Fruit fly (Drosophila melanogaster): ENCODE data around the gene CG43336.

CG43336 gene

DNA sequence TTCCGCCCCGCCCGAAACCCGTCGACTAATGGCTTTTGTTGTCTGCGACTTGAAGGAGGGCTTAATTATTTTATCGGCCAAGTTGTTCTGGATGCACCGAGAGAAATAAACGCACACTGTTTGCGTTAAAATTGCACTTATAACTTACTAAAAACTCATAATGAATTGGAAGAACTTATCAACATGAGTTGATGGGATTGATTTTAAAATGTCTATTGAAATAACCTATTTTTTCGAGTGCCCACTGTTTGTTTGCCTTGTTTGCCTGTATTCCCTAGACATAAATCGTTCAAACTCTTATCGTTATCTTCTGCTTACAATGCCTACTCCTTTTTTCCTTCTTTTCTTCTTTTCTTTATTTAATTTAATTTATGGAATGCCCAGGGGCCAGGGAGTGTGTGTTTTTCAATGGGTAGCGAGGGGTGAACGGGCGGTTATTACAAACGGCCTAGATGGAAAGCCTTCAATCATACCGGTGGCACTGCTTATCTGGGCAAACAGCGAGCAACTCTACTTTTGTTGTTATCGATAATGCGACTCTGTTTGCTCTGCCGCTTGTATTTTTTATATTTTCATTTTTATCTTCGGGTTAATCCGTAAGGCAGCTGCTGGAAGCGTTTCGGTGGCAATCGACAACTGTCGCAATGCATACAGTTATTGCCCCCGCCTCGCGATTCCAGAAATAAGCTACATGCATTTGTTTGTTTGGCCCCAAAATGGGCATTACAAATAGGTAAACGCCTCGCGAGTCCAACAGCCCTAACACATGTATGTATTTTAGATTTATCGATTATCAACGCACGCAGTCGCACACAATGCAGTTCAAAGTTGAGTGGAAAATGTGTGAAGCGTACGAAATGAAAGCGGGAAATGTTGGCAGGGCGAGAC lies 39.5 kb downstream of the CG43336 start (continued):
- TF ChIP-seq CG31365 (tag; optimal IDR thresholded peaks at IDR 0.05), result no peak
- TF ChIP-seq CG11723 (GFP tag; optimal IDR thresholded peaks at IDR 0.05), result peak; percentile 24
- TF ChIP-seq tup (GFP tag; optimal IDR thresholded peaks at IDR 0.05), result peak; percentile 39
- peak; percentile 60; the same call in 1 of the 2 replicates for TF ChIP-seq ranshi (GFP tag; IDR thresholded peaks at IDR 0.05)
- TF ChIP-seq CG1602 (GFP tag; optimal IDR thresholded peaks at IDR 0.05), result peak; percentile 66
- TF ChIP-seq CG17328 (GFP tag; IDR thresholded peaks at IDR 0.05), result peak; percentile 64
- TF ChIP-seq CG2120 (GFP tag; optimal IDR thresholded peaks at IDR 0.05), result peak; percentile 10
- TF ChIP-seq gt (GFP tag; IDR thresholded peaks at IDR 0.05), result no peak
- TF ChIP-seq bsh (GFP tag; optimal IDR thresholded peaks at IDR 0.05), result peak in 1 of 2 experiments; percentile 86
- TF ChIP-seq sr (GFP tag; IDR thresholded peaks at IDR 0.05), result no peak
- TF ChIP-seq lov (optimal IDR thresholded peaks at IDR 0.05), result no peak
- TF ChIP-seq lov (GFP tag; IDR thresholded peaks at IDR 0.05), result 0 out of 3 replicates have a peak, but pooled peaks have one; percentile 29
- TF ChIP-seq dmrt99B (tag; optimal IDR thresholded peaks at IDR 0.05), result peak; percentile 53
- peak; percentile 22; the same call in 1 of the 4 replicates for TF ChIP-seq Gug (GFP tag; IDR thresholded peaks at IDR 0.05)
- TF ChIP-seq CG30431 (GFP tag; optimal IDR thresholded peaks at IDR 0.05), result peak; percentile 14
- peak; percentile 40; the same call in 1 of the 2 replicates for TF ChIP-seq chm (GFP tag; IDR thresholded peaks at IDR 0.05)
- TF ChIP-seq CG7839 (tag; optimal IDR thresholded peaks at IDR 0.05), result peak; percentile 49
- peak; percentile 36 for TF ChIP-seq CG11504 (tag; optimal IDR thresholded peaks at IDR 0.05)
- peak; percentile 46 for TF ChIP-seq org-1 (GFP tag; optimal IDR thresholded peaks at IDR 0.05)
- peak; percentile 42 for TF ChIP-seq CG3163 (GFP tag; optimal IDR thresholded peaks at IDR 0.05)
- peak; percentile 48; the same call in 1 of the 2 replicates for TF ChIP-seq Rx (GFP tag; IDR thresholded peaks at IDR 0.05)
- TF ChIP-seq CG15269 (tag; optimal IDR thresholded peaks at IDR 0.05), result peak; percentile 30
- TF ChIP-seq chif (GFP tag; optimal IDR thresholded peaks at IDR 0.05), result peak in 1 of 2 experiments; percentile 60
- TF ChIP-seq CG4617 (GFP tag; optimal IDR thresholded peaks at IDR 0.05; ENCODE audit: borderline replicate concordance), result peak; percentile 17
- TF ChIP-seq CrebB (tag; optimal IDR thresholded peaks at IDR 0.05), result peak; percentile 53
- peak; percentile 60 for TF ChIP-seq phol (tag; optimal IDR thresholded peaks at IDR 0.05)
- peak; percentile 9 for TF ChIP-seq Atf3 (GFP tag; optimal IDR thresholded peaks at IDR 0.05)
- peak; percentile 9 for TF ChIP-seq HHEX (GFP tag; optimal IDR thresholded peaks at IDR 0.05)
- TF ChIP-seq HmgZ (tag; optimal IDR thresholded peaks at IDR 0.05), result peak; percentile 16
- peak; percentile 57; the same call in 1 of the 2 replicates for TF ChIP-seq sens-2 (GFP tag; IDR thresholded peaks at IDR 0.05)
- TF ChIP-seq unpg (GFP tag; optimal IDR thresholded peaks at IDR 0.05), result peak; percentile 64
- peak in 1 of 2 experiments; percentile 56 for TF ChIP-seq Pdp1 (GFP tag; optimal IDR thresholded peaks at IDR 0.05)
- TF ChIP-seq Trl (optimal IDR thresholded peaks at IDR 0.05), result no peak
- TF ChIP-seq Trl (GFP tag; optimal IDR thresholded peaks at IDR 0.05), result peak; percentile 44
- no peak for TF ChIP-seq Dad (GFP tag; optimal IDR thresholded peaks at IDR 0.05)
- peak; percentile 26 for TF ChIP-seq CG8924 (tag; optimal IDR thresholded peaks at IDR 0.05)
- peak in 1 of 2 experiments; percentile 89 for TF ChIP-seq Hr78 (GFP tag; optimal IDR thresholded peaks at IDR 0.05)
- TF ChIP-seq CG15601 (tag; optimal IDR thresholded peaks at IDR 0.05), result peak; percentile 83
- peak; percentile 49 for TF ChIP-seq CG14441 (GFP tag; IDR thresholded peaks at IDR 0.05)
- peak; percentile 47 for TF ChIP-seq CG10366 (GFP tag; IDR thresholded peaks at IDR 0.05)
- TF ChIP-seq pan (optimal IDR thresholded peaks at IDR 0.05), result no peak
- peak in 1 of 2 experiments; percentile 24 for TF ChIP-seq pan (GFP tag; optimal IDR thresholded peaks at IDR 0.05 in 1 of 2, IDR thresholded peaks at IDR 0.05 in 1 of 2)
- peak; percentile 34; the same call in 1 of the 2 replicates for TF ChIP-seq CG5953 (GFP tag; IDR thresholded peaks at IDR 0.05)
- TF ChIP-seq hbn (GFP tag; IDR thresholded peaks at IDR 0.05; ENCODE audit: partially characterized antibody), result no peak
- TF ChIP-seq CG2199 (GFP tag; IDR thresholded peaks at IDR 0.05), result no peak
- TF ChIP-seq z (GFP tag; IDR thresholded peaks at IDR 0.05), result peak; percentile 45; the same call in 1 of the 3 replicates
- 0 out of 2 replicates have a peak, but pooled peaks have one; percentile 31 for TF ChIP-seq sim (GFP tag; IDR thresholded peaks at IDR 0.05)
- TF ChIP-seq Lim3 (GFP tag; IDR thresholded peaks at IDR 0.05), result no peak
